Worm (Caenorhabditis elegans) whole organism, L3 larva: Measurements from ENCODE around the gene frm-3.

Experiments used
- R02D3.7 ChIP-seq: fragments of 150-350 bp; optimal IDR thresholded peaks from 2 replicates; lab custom pipeline; 2014; ENCODE audit warnings: missing biosample characterization, missing genetic modification characterization
- ZK546.5 ChIP-seq: sonication (generic microtip); optimal IDR thresholded peaks from 2 replicates; lab custom pipeline; 2017; ENCODE audit warnings: missing biosample characterization, missing genetic modification characterization
- aly-2 ChIP-seq: fragments of 150-350 bp; optimal IDR thresholded peaks from 2 replicates; lab custom pipeline; 2014; ENCODE audit warnings: missing biosample characterization, missing genetic modification characterization
- ama-1 ChIP-seq: fragments of 150-350 bp; optimal IDR thresholded peaks from 2 replicates; lab custom pipeline; 2018
- ceh-16 ChIP-seq: sonication (generic microtip); optimal IDR thresholded peaks from 2 replicates; lab custom pipeline; 2017; ENCODE audit warnings: missing biosample characterization, missing genetic modification characterization
- ceh-28 ChIP-seq: fragments of 150-350 bp; optimal IDR thresholded peaks from 2 replicates; lab custom pipeline; 2014; ENCODE audit warnings: missing biosample characterization, missing genetic modification reagents, missing genetic modification characterization
- ceh-82 ChIP-seq: fragments of 150-350 bp; optimal IDR thresholded peaks from 2 replicates; lab custom pipeline; 2014; ENCODE audit warnings: missing biosample characterization, missing genetic modification characterization
- ceh-9 ChIP-seq: sonication (generic microtip); optimal IDR thresholded peaks from 2 replicates; lab custom pipeline; 2018; ENCODE audit warnings: missing biosample characterization, missing genetic modification characterization
- daf-12 ChIP-seq: fragments of 150-350 bp; optimal IDR thresholded peaks from 2 replicates; lab custom pipeline; 2014; ENCODE audit warnings: missing biosample characterization, missing genetic modification reagents, missing genetic modification characterization
- elt-2 ChIP-seq: sonication (generic microtip); optimal IDR thresholded peaks from 2 replicates; lab custom pipeline; 2016; ENCODE audit warnings: missing genetic modification reagents, mild to moderate bottlenecking, missing genetic modification characterization, missing compliant biosample characterization
- elt-3 ChIP-seq, 3 experiments: fragments of 150-350 bp in 1 of 3; sonication (generic microtip) in 2 of 3; optimal IDR thresholded peaks; 2 replicates in 2 of 3; 4 replicates in 1 of 3; lab custom pipeline; 2014 to 2017; ENCODE audit warnings: missing biosample characterization in 3 of 3, missing genetic modification characterization in 3 of 3
- eor-1 ChIP-seq, 2 experiments: fragments of 150-350 bp; optimal IDR thresholded peaks; 2 replicates each; lab custom pipeline; 2014 to 2018; ENCODE audit warnings: missing biosample characterization in 2 of 2, missing genetic modification characterization in 2 of 2
- fkh-2 ChIP-seq: fragments of 150-350 bp; optimal IDR thresholded peaks from 2 replicates; lab custom pipeline; 2014; ENCODE audit warnings: missing biosample characterization, missing genetic modification reagents, missing genetic modification characterization
- fos-1 ChIP-seq: fragments of 150-350 bp; optimal IDR thresholded peaks from 2 replicates; lab custom pipeline; 2014; ENCODE audit warnings: missing biosample characterization, missing genetic modification characterization
- hmg-11 ChIP-seq: sonication (generic microtip); optimal IDR thresholded peaks from 2 replicates; lab custom pipeline; 2016; ENCODE audit warnings: missing genetic modification characterization, missing compliant biosample characterization
- jun-1 ChIP-seq: fragments of 150-350 bp; optimal IDR thresholded peaks from 2 replicates; lab custom pipeline; 2014; ENCODE audit warnings: missing biosample characterization, missing genetic modification reagents, missing genetic modification characterization
- lin-15B ChIP-seq: fragments of 150-350 bp; optimal IDR thresholded peaks from 2 replicates; lab custom pipeline; 2014; ENCODE audit warnings: missing biosample characterization, missing genetic modification characterization
- lin-39 ChIP-seq: fragments of 150-350 bp; optimal IDR thresholded peaks from 2 replicates; lab custom pipeline; 2018; ENCODE audit warnings: missing biosample characterization, missing genetic modification reagents, missing genetic modification characterization
- lsy-12 ChIP-seq: sonication (generic microtip); optimal IDR thresholded peaks from 2 replicates; lab custom pipeline; 2016; ENCODE audit warnings: mild to moderate bottlenecking, missing genetic modification characterization, missing compliant biosample characterization
- mdl-1 ChIP-seq: fragments of 150-350 bp; optimal IDR thresholded peaks from 2 replicates; lab custom pipeline; 2014; ENCODE audit warnings: missing biosample characterization, missing genetic modification characterization
- mml-1 ChIP-seq: fragments of 150-350 bp; sonication (generic microtip); optimal IDR thresholded peaks from 3 replicates; lab custom pipeline; 2014; ENCODE audit warnings: missing biosample characterization, missing genetic modification characterization
- nfya-1 ChIP-seq: sonication (generic microtip); optimal IDR thresholded peaks from 2 replicates; lab custom pipeline; 2017; ENCODE audit warnings: missing genetic modification characterization, mild to moderate bottlenecking, missing compliant biosample characterization, antibody characterized with exemption, moderate library complexity; ENCODE audit not compliant: insufficient read depth
- nhr-12 ChIP-seq: fragments of 150-350 bp; optimal IDR thresholded peaks from 2 replicates; lab custom pipeline; 2014; ENCODE audit warnings: missing biosample characterization, missing genetic modification characterization
- nhr-23 ChIP-seq: fragments of 150-350 bp; optimal IDR thresholded peaks from 2 replicates; lab custom pipeline; 2014; ENCODE audit warnings: missing biosample characterization, missing genetic modification reagents, missing genetic modification characterization
- nhr-237 ChIP-seq: fragments of 150-350 bp; optimal IDR thresholded peaks from 2 replicates; lab custom pipeline; 2014; ENCODE audit warnings: missing biosample characterization, missing genetic modification characterization
- nhr-25 ChIP-seq: sonication (generic microtip); optimal IDR thresholded peaks from 2 replicates; lab custom pipeline; 2017; ENCODE audit warnings: missing biosample characterization, missing genetic modification characterization
- nhr-28 ChIP-seq: fragments of 150-350 bp; optimal IDR thresholded peaks from 2 replicates; lab custom pipeline; 2014; ENCODE audit warnings: missing biosample characterization, missing genetic modification characterization
- nhr-43 ChIP-seq: sonication (generic microtip); optimal IDR thresholded peaks from 2 replicates; lab custom pipeline; 2016; ENCODE audit warnings: mild to moderate bottlenecking, missing genetic modification characterization, missing compliant biosample characterization; ENCODE audit not compliant: poor library complexity, severe bottlenecking
- nhr-67 ChIP-seq: fragments of 150-350 bp; optimal IDR thresholded peaks from 2 replicates; lab custom pipeline; 2014; ENCODE audit warnings: missing biosample characterization, missing genetic modification characterization
- nhr-77 ChIP-seq: fragments of 150-350 bp; optimal IDR thresholded peaks from 2 replicates; lab custom pipeline; 2014; ENCODE audit warnings: missing biosample characterization, missing genetic modification characterization
- pha-4 ChIP-seq: fragments of 150-350 bp; optimal IDR thresholded peaks from 2 replicates; lab custom pipeline; 2014; ENCODE audit warnings: missing biosample characterization, missing genetic modification reagents, missing genetic modification characterization
- sea-2 ChIP-seq: fragments of 150-350 bp; sonication (generic microtip); optimal IDR thresholded peaks from 4 replicates; lab custom pipeline; 2014; ENCODE audit warnings: missing biosample characterization, missing genetic modification reagents, missing genetic modification characterization
- skn-1 ChIP-seq: fragments of 150-350 bp; optimal IDR thresholded peaks from 2 replicates; lab custom pipeline; 2014; ENCODE audit warnings: missing biosample characterization, missing genetic modification characterization
- snpc-4 ChIP-seq: fragments of 150-350 bp; optimal IDR thresholded peaks from 2 replicates; lab custom pipeline; 2014; ENCODE audit warnings: missing biosample characterization, missing genetic modification characterization
- tbx-2 ChIP-seq: sonication (generic microtip); optimal IDR thresholded peaks from 2 replicates; lab custom pipeline; 2016; ENCODE audit warnings: mild to moderate bottlenecking, missing genetic modification characterization, missing compliant biosample characterization
- unc-39 ChIP-seq: sonication (generic microtip); optimal IDR thresholded peaks from 4 replicates; lab custom pipeline; 2017; ENCODE audit warnings: missing biosample characterization, missing genetic modification characterization
- zag-1 ChIP-seq: fragments of 150-350 bp; optimal IDR thresholded peaks from 2 replicates; lab custom pipeline; 2014; ENCODE audit warnings: missing biosample characterization, missing genetic modification characterization
- ztf-4 ChIP-seq: fragments of 150-350 bp; optimal IDR thresholded peaks from 2 replicates; lab custom pipeline; 2014; ENCODE audit warnings: missing biosample characterization, missing genetic modification characterization

frm-3 gene

ce11 chrX:11598839-11599238 is 26.5 kb downstream of the frm-3 start:
- no peak for TF ChIP-seq fos-1 (tag; lab: Kevin White, UChicago)
- TF ChIP-seq unc-39 (tag; lab: Kevin White, UChicago), result no peak
- TF ChIP-seq aly-2 (tag; lab: Kevin White, UChicago), result no peak
- no peak for TF ChIP-seq pha-4

DNA sequence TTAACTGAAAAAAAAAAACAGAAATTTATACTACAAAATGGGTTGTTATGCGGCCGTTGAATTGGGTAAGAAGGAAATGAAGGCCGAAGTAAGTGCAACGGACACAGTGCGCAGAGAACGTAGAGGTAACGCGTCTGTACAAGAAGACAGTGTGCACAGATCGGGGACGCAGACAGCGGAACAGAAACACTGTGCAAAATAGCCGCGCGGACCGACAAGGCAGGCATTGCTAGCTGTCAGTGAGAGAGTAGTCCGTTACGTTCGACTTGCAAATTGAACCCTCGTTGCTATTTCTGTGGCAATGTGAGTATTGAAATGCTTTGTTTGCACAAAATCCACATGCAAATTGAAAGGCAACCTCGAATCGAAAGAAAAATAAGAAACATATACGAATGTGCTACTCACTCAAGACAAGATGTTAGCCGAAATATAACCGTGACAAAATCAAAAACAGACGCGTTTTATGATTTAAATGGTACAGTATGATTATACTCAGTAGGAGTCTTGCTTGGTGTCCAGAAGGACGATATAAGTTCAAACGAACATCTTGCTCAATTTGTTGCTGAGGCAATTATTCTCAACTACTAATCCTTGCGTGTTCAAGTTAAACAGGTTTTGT is 28.3 kb downstream of the frm-3 start:
- TF ChIP-seq hmg-11 (tag; lab: Kevin White, UChicago), result peak; percentile 38
- TF ChIP-seq eor-1 (tag; optimal IDR thresholded peaks at IDR 0.05; lab: Kevin White, UChicago), result no peak
- no peak for TF ChIP-seq sea-2

DNA sequence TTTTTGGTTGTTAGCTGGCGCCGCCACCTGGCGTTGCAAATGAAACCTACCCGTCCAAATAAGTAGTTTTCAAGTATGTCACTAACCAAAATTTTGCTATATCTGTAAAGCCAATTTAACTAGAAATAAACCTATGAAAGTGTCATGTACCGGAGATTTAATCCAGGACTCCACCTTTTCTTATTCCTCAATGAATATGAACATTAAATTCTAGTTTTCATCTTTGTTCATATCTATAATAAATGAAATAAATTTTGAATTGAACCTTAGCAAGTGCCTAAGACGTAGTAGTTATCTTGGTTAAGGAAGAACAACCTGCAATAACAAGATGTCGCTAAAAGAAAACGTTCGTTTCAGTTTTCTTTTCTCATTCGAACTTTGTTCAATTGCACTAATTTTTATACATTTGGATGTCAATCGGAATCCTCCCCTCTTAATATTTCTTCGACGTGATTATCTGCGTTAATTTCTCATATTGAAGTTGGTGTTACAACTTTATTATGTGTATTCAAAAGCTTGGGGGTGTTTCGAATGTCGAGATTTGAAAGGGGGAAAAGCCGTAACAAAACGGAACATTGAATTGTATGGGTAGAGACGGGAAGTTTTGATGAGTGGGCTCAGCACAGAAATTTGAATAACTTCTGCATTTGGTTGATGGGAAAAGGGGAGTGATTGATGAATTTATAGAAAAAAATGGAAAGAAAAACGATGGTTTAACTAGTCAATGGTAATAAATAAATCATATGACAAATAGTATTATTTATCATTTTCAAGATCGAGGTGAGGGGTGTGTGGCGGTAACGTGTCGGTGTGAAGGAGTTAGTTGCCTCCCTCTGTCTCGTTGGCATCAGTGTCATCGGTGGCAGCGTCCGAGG is 31.2 kb downstream of the frm-3 start:
- TF ChIP-seq ama-1 (lab: Kevin White, UChicago) (peak; percentile 92), fos-1 (tag; lab: Kevin White, UChicago) (peak; percentile 13), ceh-28 (tag; lab: Kevin White, UChicago) (peak; percentile 69), nhr-43 (peak; percentile 65), nhr-77 (peak; percentile 67), skn-1 (tag; lab: Kevin White, UChicago) (peak; percentile 10), nhr-25 (tag; lab: Kevin White, UChicago) (peak; percentile 63), nhr-12 (tag; lab: Kevin White, UChicago) (no peak), lin-15B (tag; lab: Kevin White, UChicago) (no peak), nhr-23 (peak; percentile 48), elt-2 (peak; percentile 45), unc-39 (tag; lab: Kevin White, UChicago) (no peak), ZK546.5 (tag; lab: Kevin White, UChicago) (no peak), R02D3.7 (tag; lab: Kevin White, UChicago) (peak; percentile 23), tbx-2 (peak; percentile 55), ztf-4 (peak; percentile 45), aly-2 (tag; lab: Kevin White, UChicago) (peak; percentile 65), ceh-16 (tag; lab: Kevin White, UChicago) (no peak), pha-4 (peak; percentile 5), ceh-82 (peak; percentile 28), jun-1 (peak; percentile 67), lsy-12 (tag; lab: Kevin White, UChicago) (peak; percentile 67)

DNA sequence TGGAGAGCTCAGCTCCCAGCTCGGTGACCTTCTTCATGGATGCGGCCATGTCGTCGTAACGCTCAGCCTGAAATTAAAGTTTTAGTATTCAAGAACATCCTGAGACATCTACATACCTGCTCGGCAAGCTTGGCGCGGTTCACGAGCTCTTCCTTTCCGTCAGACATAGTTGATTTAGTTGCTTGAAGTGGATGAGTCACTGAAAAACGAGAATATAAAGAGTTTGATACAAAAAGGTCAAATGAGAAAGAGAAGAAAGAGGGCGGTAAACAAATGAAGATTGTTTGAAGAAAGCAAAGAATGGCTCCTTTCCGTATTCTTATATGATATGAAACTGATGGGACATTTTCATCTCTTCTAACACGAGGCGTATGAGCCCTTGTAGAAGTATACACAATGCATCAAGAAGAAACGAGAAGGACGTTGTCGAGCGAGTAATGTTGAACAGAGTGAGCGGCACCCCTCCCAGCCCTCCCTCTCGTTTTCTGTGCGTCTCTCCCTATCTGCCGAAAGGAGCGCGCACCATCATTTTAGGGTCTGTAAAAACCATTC is 33.0 kb downstream of the frm-3 start, which contains the start of gene ftt-2:
ftt-2 (minus strand) TSS at position 206 of the 552 bp plus-strand sequence.
- peak; percentile 80 for TF ChIP-seq ama-1 (lab: Kevin White, UChicago)
- no peak for TF ChIP-seq nhr-23

DNA sequence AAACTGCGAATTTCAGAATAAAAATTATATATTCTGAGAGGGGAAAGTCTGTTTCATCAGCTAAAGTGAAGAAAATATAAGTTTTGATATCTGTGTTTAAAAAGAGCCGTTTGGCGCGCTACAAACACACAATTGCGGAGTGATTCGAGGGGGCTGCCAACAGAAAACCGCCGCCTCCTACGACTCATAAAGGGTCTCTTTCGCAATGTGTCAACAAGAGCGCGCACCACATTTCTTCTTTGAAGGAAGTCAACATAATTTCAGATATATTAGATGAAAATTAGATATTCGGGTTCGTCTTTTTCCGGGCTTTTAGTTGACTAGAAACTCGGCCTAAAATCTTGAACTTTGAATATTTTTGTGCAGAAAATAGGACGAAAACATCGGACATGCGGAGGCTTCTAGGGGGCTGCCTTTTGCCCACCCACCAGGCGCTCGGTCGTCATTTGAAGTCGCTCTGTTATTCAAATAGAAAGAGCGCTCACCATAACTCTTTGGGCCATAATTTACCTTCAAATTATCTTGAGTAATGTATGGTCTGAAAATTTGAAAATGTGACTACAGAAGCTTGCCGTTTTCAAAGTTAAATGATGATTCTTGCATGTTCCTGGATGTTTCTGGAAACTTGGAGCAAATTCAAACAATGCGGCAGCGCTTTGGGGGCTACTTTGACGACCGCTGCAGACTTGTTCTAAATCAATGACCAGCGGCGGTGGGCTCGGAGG is 33.6 kb downstream of the frm-3 start:
- TF ChIP-seq ZK546.5 (tag; lab: Kevin White, UChicago) (peak; percentile 41), nhr-23 (peak; percentile 86), nhr-67 (peak; percentile 23), daf-12 (tag; lab: Kevin White, UChicago) (peak; percentile 59), nfya-1 (tag; lab: Kevin White, UChicago) (peak; percentile 66), elt-3 (tag; optimal IDR thresholded peaks at IDR 0.05; lab: Kevin White, UChicago) (peak in 1 of 3 experiments; percentile 95), zag-1 (tag; lab: Kevin White, UChicago) (peak; percentile 76), fkh-2 (tag; lab: Kevin White, UChicago) (no peak), nhr-12 (tag; lab: Kevin White, UChicago) (peak; percentile 6), skn-1 (tag; lab: Kevin White, UChicago) (no peak), nhr-43 (peak; percentile 79), nhr-77 (peak; percentile 82), lin-15B (tag; lab: Kevin White, UChicago) (peak; percentile 32), mml-1 (tag; lab: Kevin White, UChicago) (peak; percentile 43), nhr-237 (tag; lab: Kevin White, UChicago) (no peak), snpc-4 (tag; lab: Kevin White, UChicago) (peak; percentile 61), mdl-1 (peak; percentile 8), pha-4 (peak; percentile 63), eor-1 (tag; optimal IDR thresholded peaks at IDR 0.05; lab: Kevin White, UChicago) (peak; percentile 87 to 93), ceh-28 (tag; lab: Kevin White, UChicago) (peak; percentile 78), lin-39 (peak; percentile 72), jun-1 (peak; percentile 84), nhr-28 (tag; lab: Kevin White, UChicago) (no peak), elt-2 (peak; percentile 90), ceh-9 (tag; lab: Kevin White, UChicago) (peak; percentile 79), unc-39 (tag; lab: Kevin White, UChicago) (no peak), tbx-2 (peak; percentile 93), ceh-16 (tag; lab: Kevin White, UChicago) (no peak), aly-2 (tag; lab: Kevin White, UChicago) (peak; percentile 34), nhr-25 (tag; lab: Kevin White, UChicago) (peak; percentile 72)
